Fruit fly (Drosophila melanogaster) S2 (cell line): Measurements from ENCODE around the gene ab.

ENCODE experiments used
- CG8478 ChIP-seq: fragments of >200 bp; optimal IDR thresholded peaks from 2 replicates; lab custom pipeline; 2018
- CTCF ChIP-seq, 2 experiments: fragments of >200 bp; optimal IDR thresholded peaks; 2 replicates each; lab custom pipeline; 2018

DNA sequence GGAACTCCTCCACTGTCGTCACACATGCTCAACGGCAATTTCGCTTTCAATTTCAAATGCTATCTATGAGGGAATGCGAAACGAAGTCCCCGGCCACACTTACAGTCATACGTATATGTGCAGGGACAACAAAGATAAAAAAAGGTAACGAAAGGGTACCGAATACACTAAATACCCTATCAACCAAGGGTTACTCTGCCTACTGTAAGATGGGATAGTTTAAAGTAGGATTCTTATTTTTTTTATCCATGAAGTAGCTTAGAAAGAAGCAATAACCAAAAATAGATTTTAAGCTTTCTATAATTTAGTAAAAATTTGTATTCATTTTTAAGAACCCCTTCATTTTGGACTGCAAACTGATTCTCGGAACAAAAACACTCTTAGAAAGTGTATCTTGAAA is 40.7 kb downstream of the ab start:
- no peak for TF ChIP-seq CG8478 (lab: Kevin White, UChicago)
- no peak for TF ChIP-seq CTCF (optimal IDR thresholded peaks at IDR 0.05; lab: Kevin White, UChicago)
